Fruit fly (Drosophila melanogaster): ENCODE data around the gene Itpr.

Itpr gene

DNA sequence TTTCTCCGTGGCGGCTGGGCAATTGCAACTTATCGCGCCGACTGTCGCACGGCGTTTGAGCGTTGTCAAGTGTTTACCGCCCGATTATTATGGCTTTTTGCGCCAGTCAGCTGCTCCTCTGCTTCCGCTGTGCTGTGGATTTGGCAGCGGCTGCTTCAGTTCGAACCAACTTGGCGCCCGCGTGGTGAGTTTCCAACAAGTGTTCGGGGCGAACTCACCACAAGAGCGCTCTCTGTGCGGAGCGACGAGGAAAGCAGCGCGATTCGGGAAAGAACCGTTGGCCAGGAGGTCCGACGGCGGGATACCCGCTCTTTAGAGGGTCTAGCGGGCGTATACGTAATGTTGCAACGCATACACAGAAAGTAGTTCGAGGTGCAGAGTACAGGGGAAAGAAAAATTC is 14.3 kb upstream of the Itpr start, which contains the start of gene NKCC (continued):
- TF ChIP-seq CG14014 (GFP tag; IDR thresholded peaks at IDR 0.05) (0 out of 2 replicates have a peak, but pooled peaks have one; percentile 12), zf30C (GFP tag; optimal IDR thresholded peaks at IDR 0.05) (no peak), CG17829 (tag; optimal IDR thresholded peaks at IDR 0.05) (no peak), CG14710 (tag; optimal IDR thresholded peaks at IDR 0.05) (no peak), luna (GFP tag; optimal IDR thresholded peaks at IDR 0.05) (no peak), CG16779 (GFP tag; IDR thresholded peaks at IDR 0.05) (no peak), scrt (GFP tag; optimal IDR thresholded peaks at IDR 0.05) (peak; percentile 31), MTF-1 (GFP tag; optimal IDR thresholded peaks at IDR 0.05; ENCODE audit: borderline replicate concordance) (no peak), CG12104 (GFP tag; optimal IDR thresholded peaks at IDR 0.05) (no peak), CG18599 (GFP tag; optimal IDR thresholded peaks at IDR 0.05) (no peak), Drgx (GFP tag; IDR thresholded peaks at IDR 0.05) (no peak), sc (optimal IDR thresholded peaks at IDR 0.05) (no peak), sc (GFP tag; optimal IDR thresholded peaks at IDR 0.05) (no peak), Oaz (GFP tag; IDR thresholded peaks at IDR 0.05) (no peak), CoRest (tag; optimal IDR thresholded peaks at IDR 0.05) (no peak), hb (GFP tag; IDR thresholded peaks at IDR 0.05; ENCODE audit: partially characterized antibody) (no peak), CG5180 (GFP tag; optimal IDR thresholded peaks at IDR 0.05) (peak; percentile 86), CG10543 (GFP tag; optimal IDR thresholded peaks at IDR 0.05) (no peak), seq (GFP tag; IDR thresholded peaks at IDR 0.05) (no peak), unpg (GFP tag; optimal IDR thresholded peaks at IDR 0.05) (no peak), Hr78 (GFP tag; optimal IDR thresholded peaks at IDR 0.05) (no peak), ab (GFP tag; optimal IDR thresholded peaks at IDR 0.05) (no peak), lbe (GFP tag; optimal IDR thresholded peaks at IDR 0.05) (no peak), CG15696 (tag; optimal IDR thresholded peaks at IDR 0.05) (no peak), CG15514 (GFP tag; optimal IDR thresholded peaks at IDR 0.05) (peak; percentile 25), Adf1 (GFP tag; IDR thresholded peaks at IDR 0.05) (peak; percentile 57), sug (tag; optimal IDR thresholded peaks at IDR 0.05) (peak; percentile 22), Chrac-16 (GFP tag; optimal IDR thresholded peaks at IDR 0.05) (no peak), nau (GFP tag; optimal IDR thresholded peaks at IDR 0.05) (no peak), Elba2 (GFP tag; optimal IDR thresholded peaks at IDR 0.05) (no peak), hkb (optimal IDR thresholded peaks at IDR 0.05) (no peak), hkb (GFP tag; IDR thresholded peaks at IDR 0.05) (no peak), CG8290 (GFP tag; optimal IDR thresholded peaks at IDR 0.05) (no peak), CG8290 (tag; optimal IDR thresholded peaks at IDR 0.05) (peak in 1 of 2 experiments; percentile 3), bcd (GFP tag; optimal IDR thresholded peaks at IDR 0.05) (no peak), CG3281 (GFP tag; optimal IDR thresholded peaks at IDR 0.05) (no peak), Myb (GFP tag; optimal IDR thresholded peaks at IDR 0.05) (peak; percentile 1), exex (tag; optimal IDR thresholded peaks at IDR 0.05) (peak; percentile 4), crc (GFP tag; optimal IDR thresholded peaks at IDR 0.05) (no peak), abd-A (tag; optimal IDR thresholded peaks at IDR 0.05) (no peak), sisA (GFP tag; IDR thresholded peaks at IDR 0.05) (no peak), CG12236 (GFP tag; optimal IDR thresholded peaks at IDR 0.05) (no peak), Deaf1 (tag; optimal IDR thresholded peaks at IDR 0.05) (peak; percentile 80), psq (GFP tag; optimal IDR thresholded peaks at IDR 0.05) (no peak), CG14860 (GFP tag; IDR thresholded peaks at IDR 0.05; ENCODE audit: partially characterized antibody) (no peak), CG15011 (GFP tag; optimal IDR thresholded peaks at IDR 0.05) (no peak), D19B (GFP tag; optimal IDR thresholded peaks at IDR 0.05) (peak; percentile 27), tgo (GFP tag; IDR thresholded peaks at IDR 0.05) (no peak), lov (optimal IDR thresholded peaks at IDR 0.05) (no peak), lov (GFP tag; IDR thresholded peaks at IDR 0.05) (no peak), CG8089 (GFP tag; optimal IDR thresholded peaks at IDR 0.05) (no peak), unc-4 (GFP tag; IDR thresholded peaks at IDR 0.05; ENCODE audit: partially characterized antibody) (no peak)
